Fruit fly (Drosophila melanogaster): ENCODE measurements around the gene comt.

comt gene

dm6 chrX:13238294-13238917 lies 20.4 kb upstream of the comt start (continued):
- no peak for TF ChIP-seq CG11696 (GFP tag; IDR thresholded peaks at IDR 0.05)
- TF ChIP-seq CG8765 (GFP tag; IDR thresholded peaks at IDR 0.05) = no peak
- no peak for TF ChIP-seq CG3407 (GFP tag; optimal IDR thresholded peaks at IDR 0.05)
- TF ChIP-seq Awh (GFP tag; IDR thresholded peaks at IDR 0.05) = no peak
- no peak for TF ChIP-seq CG7271 (tag; optimal IDR thresholded peaks at IDR 0.05)
- TF ChIP-seq CG2116 (GFP tag; optimal IDR thresholded peaks at IDR 0.05) = no peak
- TF ChIP-seq zfh1 (GFP tag; IDR thresholded peaks at IDR 0.05) = no peak
- no peak for TF ChIP-seq Antp (GFP tag; optimal IDR thresholded peaks at IDR 0.05)
- no peak for TF ChIP-seq Doc2 (GFP tag; IDR thresholded peaks at IDR 0.05)

dm6 chrX:13240812-13241211 lies 18.0 kb upstream of the comt start:
- TF ChIP-seq exex (tag; optimal IDR thresholded peaks at IDR 0.05) (peak; percentile 56), Pdp1 (GFP tag; optimal IDR thresholded peaks at IDR 0.05) (peak in 1 of 2 experiments; percentile 16), ato (GFP tag; IDR thresholded peaks at IDR 0.05; ENCODE audit: partially characterized antibody) (no peak), vfl (GFP tag; optimal IDR thresholded peaks at IDR 0.05) (no peak), Fer2 (tag; optimal IDR thresholded peaks at IDR 0.05) (no peak), grn (GFP tag; optimal IDR thresholded peaks at IDR 0.05) (no peak)

- TF ChIP-seq ara (GFP tag; IDR thresholded peaks at IDR 0.05) = no peak
- peak; percentile 4 for TF ChIP-seq Blimp-1 (GFP tag; optimal IDR thresholded peaks at IDR 0.05)
- TF ChIP-seq CG32532 (GFP tag; IDR thresholded peaks at IDR 0.05) = no peak
- no peak for TF ChIP-seq chif (GFP tag; optimal IDR thresholded peaks at IDR 0.05)
- TF ChIP-seq zen (tag; optimal IDR thresholded peaks at IDR 0.05) = no peak
- TF ChIP-seq CG14860 (GFP tag; IDR thresholded peaks at IDR 0.05; ENCODE audit: partially characterized antibody) = no peak
- no peak for TF ChIP-seq vnd (GFP tag; IDR thresholded peaks at IDR 0.05; ENCODE audit: partially characterized antibody)
- no peak for TF ChIP-seq CG6791 (GFP tag; IDR thresholded peaks at IDR 0.05; ENCODE audit: partially characterized antibody)
- TF ChIP-seq CG33557 (GFP tag; optimal IDR thresholded peaks at IDR 0.05) = no peak
- TF ChIP-seq CTCF (GFP tag; optimal IDR thresholded peaks at IDR 0.05) = no peak
- peak; percentile 76 for TF ChIP-seq sqz (GFP tag; optimal IDR thresholded peaks at IDR 0.05)
- TF ChIP-seq oc (tag; optimal IDR thresholded peaks at IDR 0.05) = peak; percentile 66
- TF ChIP-seq NfI (GFP tag; optimal IDR thresholded peaks at IDR 0.05) = no peak
- TF ChIP-seq CG33213 (GFP tag; optimal IDR thresholded peaks at IDR 0.05) = no peak
- TF ChIP-seq CG17359 (tag; optimal IDR thresholded peaks at IDR 0.05) = peak; percentile 52
- no peak for TF ChIP-seq CG10147 (GFP tag; optimal IDR thresholded peaks at IDR 0.05)
- no peak for TF ChIP-seq YL-1 (GFP tag; optimal IDR thresholded peaks at IDR 0.05)
- no peak for TF ChIP-seq TFAM (GFP tag; optimal IDR thresholded peaks at IDR 0.05)
- no peak for TF ChIP-seq Hmr (GFP tag; optimal IDR thresholded peaks at IDR 0.05)
- no peak for TF ChIP-seq CG6689 (GFP tag; IDR thresholded peaks at IDR 0.05)
- TF ChIP-seq pan (optimal IDR thresholded peaks at IDR 0.05) = no peak
- no peak for TF ChIP-seq pan (GFP tag; optimal IDR thresholded peaks at IDR 0.05 in 1 of 2, IDR thresholded peaks at IDR 0.05 in 1 of 2)
- no peak for TF ChIP-seq her (GFP tag; optimal IDR thresholded peaks at IDR 0.05)
- TF ChIP-seq inv (GFP tag; IDR thresholded peaks at IDR 0.05; ENCODE audit: partially characterized antibody) = no peak
- no peak for TF ChIP-seq Mad (GFP tag; optimal IDR thresholded peaks at IDR 0.05)
- TF ChIP-seq Opbp (GFP tag; IDR thresholded peaks at IDR 0.05; ENCODE audit: partially characterized antibody) = no peak
- TF ChIP-seq pros (GFP tag; optimal IDR thresholded peaks at IDR 0.05) = peak; percentile 1
- no peak for TF ChIP-seq Hmx (GFP tag; optimal IDR thresholded peaks at IDR 0.05)
- TF ChIP-seq unc-4 (GFP tag; IDR thresholded peaks at IDR 0.05; ENCODE audit: partially characterized antibody) = no peak
- TF ChIP-seq crol (GFP tag; IDR thresholded peaks at IDR 0.05) = peak; percentile 67
- no peak for TF ChIP-seq kah (GFP tag; optimal IDR thresholded peaks at IDR 0.05)
- no peak for TF ChIP-seq ash1 (GFP tag; optimal IDR thresholded peaks at IDR 0.05)
These were observed 15.0 kb upstream of the comt start for dm6 chrX:13243726-13244323.
